Worm (Caenorhabditis elegans) whole organism, midembryonic: ENCODE measurements around the gene F38H4.3.

ENCODE experiments used
- T22C8.4 ChIP-seq: fragments of 200-800 bp; sonication (Bioruptor generic); IDR thresholded peaks from 2 replicates; pipeline ENCODE4 v1.3.6; 2022; ENCODE audit warnings: missing genetic modification characterization, missing compliant biosample characterization
- cog-1 ChIP-seq: sonication (generic microtip); optimal IDR thresholded peaks from 2 replicates; lab custom pipeline; 2016; ENCODE audit warnings: missing genetic modification characterization, missing compliant biosample characterization
- flt-1 ChIP-seq: fragments of 200-800 bp; sonication (Bioruptor generic); IDR thresholded peaks from 2 replicates; pipeline ENCODE4 v1.3.6; 2022; ENCODE audit warnings: missing genetic modification characterization, missing compliant biosample characterization
- klf-2 ChIP-seq: fragments of 200-800 bp; sonication (Bioruptor generic); conservative IDR thresholded peaks from 2 replicates; pipeline ENCODE4 v1.3.6; 2022; ENCODE audit warnings: missing genetic modification reagents, missing genetic modification characterization, missing compliant biosample characterization
- med-1 ChIP-seq: sonication (generic microtip); optimal IDR thresholded peaks from 2 replicates; lab custom pipeline; 2017; ENCODE audit warnings: missing genetic modification characterization, mild to moderate bottlenecking, missing compliant biosample characterization, antibody characterized with exemption, missing genetic modification reagents; ENCODE audit not compliant: insufficient read depth
- ref-1 ChIP-seq: fragments of 200-800 bp; sonication (Bioruptor generic); conservative IDR thresholded peaks from 2 replicates; pipeline ENCODE4 v1.3.6; 2022; ENCODE audit warnings: missing genetic modification reagents, missing genetic modification characterization, missing compliant biosample characterization
- tab-1 ChIP-seq: fragments of 200-800 bp; sonication (Bioruptor generic); IDR thresholded peaks from 2 replicates; pipeline ENCODE4 v1.3.6; 2022; ENCODE audit warnings: missing genetic modification characterization, missing compliant biosample characterization
- ztf-23 ChIP-seq: fragments of 200-800 bp; sonication (Bioruptor generic); IDR thresholded peaks from 2 replicates; pipeline ENCODE4 v1.3.6; 2022; ENCODE audit warnings: missing genetic modification reagents, missing genetic modification characterization, missing compliant biosample characterization
- ztf-29 ChIP-seq: fragments of 200-800 bp; sonication (Bioruptor generic); IDR thresholded peaks from 2 replicates; pipeline ENCODE4 v1.3.6; 2022; ENCODE audit warnings: missing genetic modification reagents, missing genetic modification characterization, missing compliant biosample characterization

DNA sequence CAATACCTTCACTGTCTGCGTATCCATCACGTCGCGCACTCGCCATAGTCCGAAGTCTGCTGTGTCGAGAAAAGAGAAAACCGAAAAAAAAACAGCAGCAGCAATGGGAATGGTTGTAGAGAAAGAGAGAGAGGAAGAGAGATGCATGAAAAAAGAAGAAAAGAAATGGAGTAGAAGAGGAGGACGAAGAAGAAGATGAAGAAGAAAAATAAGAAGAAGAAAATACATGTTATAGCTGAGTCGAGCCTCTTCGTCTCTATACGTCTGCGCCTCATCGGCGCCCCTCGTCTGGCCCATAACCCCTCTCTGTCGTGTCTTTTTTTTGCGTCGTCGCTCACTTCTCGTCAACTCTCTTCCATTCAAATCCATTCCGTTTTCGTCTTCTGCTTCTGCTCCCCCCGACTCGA, 32.5 kb upstream of the F38H4.3 start:
- TF ChIP-seq cog-1 (tag; lab: Kevin White, UChicago) (peak; percentile 31), ztf-29 (GFP tag; lab: Robert Waterston, UW) (no peak), ref-1 (GFP tag; lab: Robert Waterston, UW) (no peak), flt-1 (GFP tag; lab: Robert Waterston, UW) (0 out of 2 replicates have a peak, but pooled peaks have one; percentile 10), ztf-23 (GFP tag; lab: Robert Waterston, UW) (no peak), med-1 (no peak), T22C8.4 (no peak), tab-1 (GFP tag; lab: Robert Waterston, UW) (no peak), klf-2 (GFP tag; lab: Robert Waterston, UW) (no peak)
